Fruit fly (Drosophila melanogaster) whole organism: ENCODE measurements around the gene RhoGAP68F.

Experiments
- pan ChIP-seq: fragments of >200 bp; optimal IDR thresholded peaks from 2 replicates; lab custom pipeline; 2017
- psq ChIP-seq: fragments of >200 bp; optimal IDR thresholded peaks from 2 replicates; lab custom pipeline; 2017
- usp ChIP-seq: fragments of >200 bp; optimal IDR thresholded peaks from 2 replicates; lab custom pipeline; 2017; ENCODE audit warnings: missing biosample characterization, missing genetic modification characterization, mixed read lengths

DNA sequence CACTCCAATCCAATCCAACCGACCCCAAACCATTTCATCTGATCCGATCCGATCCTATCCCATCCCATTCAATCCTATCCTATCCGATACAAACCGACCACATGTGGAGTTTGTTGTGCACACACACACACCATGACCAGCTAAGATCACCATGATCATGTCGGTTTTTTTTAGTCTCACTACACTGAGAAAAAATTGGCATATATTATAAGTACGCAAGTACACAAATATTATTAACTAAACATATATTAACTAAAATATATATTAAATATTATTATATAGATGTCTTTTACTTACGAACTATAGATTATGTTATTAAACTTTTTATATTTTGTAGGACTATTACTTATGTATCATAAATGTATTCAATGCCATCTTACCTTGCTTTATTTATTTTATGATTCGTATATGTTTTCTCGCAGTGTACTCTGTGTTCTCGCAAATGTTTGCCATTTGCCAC lies 36.7 kb upstream of the RhoGAP68F start:
- TF ChIP-seq psq (lab: Kevin White, UChicago) (no peak), usp (GFP tag; lab: Kevin White, UChicago) (no peak), pan (lab: Kevin White, UChicago) (no peak)
